Worm (Caenorhabditis elegans): Measurements from ENCODE around the gene R04B5.1.

DNA sequence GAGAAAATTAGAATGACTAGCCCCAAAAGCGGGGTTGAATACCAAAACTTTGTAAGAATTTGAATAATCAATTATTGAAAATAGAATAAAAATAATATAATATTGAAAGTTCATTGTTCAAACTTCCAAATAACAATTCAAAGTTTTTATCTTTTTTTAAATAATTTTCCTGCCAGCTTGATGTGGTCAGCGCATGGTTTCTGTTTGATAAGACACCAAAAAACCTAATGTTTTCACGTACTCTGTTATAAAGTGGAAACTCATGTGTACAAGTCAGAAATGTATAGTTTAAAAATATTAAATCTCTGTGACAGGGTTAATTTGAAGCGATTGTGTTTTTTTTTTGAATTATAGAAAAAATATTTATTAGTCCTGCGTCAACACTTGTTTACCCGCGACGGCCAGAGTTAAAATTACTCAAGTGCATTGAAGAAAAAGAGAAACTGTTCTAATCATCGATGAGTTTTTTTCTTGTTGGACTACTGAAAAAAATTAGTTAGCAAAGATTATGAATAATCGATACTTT lies 26.7 kb upstream of the R04B5.1 start, which contains the start of gene ugt-17:
- TF ChIP-seq pes-1 (GFP tag; IDR thresholded peaks at IDR 0.05) (no peak), ceh-13 (GFP tag; optimal IDR thresholded peaks at IDR 0.05) (no peak), ama-1 (optimal IDR thresholded peaks at IDR 0.05) (no peak), F13C5.2 (tag; optimal IDR thresholded peaks at IDR 0.05) (no peak), aly-1 (tag; optimal IDR thresholded peaks at IDR 0.05) (no peak), flt-1 (GFP tag; IDR thresholded peaks at IDR 0.05) (no peak)
